Worm (Caenorhabditis elegans): ENCODE measurements around the gene ubc-26.

DNA sequence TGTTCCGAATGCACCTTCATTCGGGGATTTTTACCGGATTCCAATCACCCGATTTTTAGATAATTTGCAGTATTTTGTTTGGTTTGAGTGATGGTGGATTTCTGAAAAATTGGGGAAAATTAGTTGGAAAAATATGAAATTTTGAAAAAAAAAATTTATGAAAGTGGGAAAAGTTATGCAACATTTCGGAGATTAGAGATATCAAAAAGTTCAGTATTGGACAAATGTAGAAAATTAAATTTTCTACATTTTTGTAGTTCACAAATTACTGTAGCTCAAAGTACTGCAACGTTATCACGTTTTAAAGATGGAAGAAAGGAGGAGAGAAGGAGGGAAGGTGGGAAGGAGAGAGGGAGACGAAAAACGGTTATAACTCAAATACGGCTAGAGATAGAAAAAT is 47.7 kb downstream of the ubc-26 start, which contains the start of gene ptc-3:
- TF ChIP-seq him-1 (tag; optimal IDR thresholded peaks at IDR 0.05) (no peak), W03F9.2 (tag; optimal IDR thresholded peaks at IDR 0.05) (no peak), dao-5 (tag; optimal IDR thresholded peaks at IDR 0.05) (no peak)
